Worm (Caenorhabditis elegans) whole organism, L2 larva: ENCODE data around the gene rei-2.

Source experiments
- nhr-77 ChIP-seq: fragments of 150-350 bp; optimal IDR thresholded peaks from 2 replicates; lab custom pipeline; 2014; ENCODE audit warnings: missing biosample characterization, missing genetic modification characterization
- snpc-4 ChIP-seq: fragments of 150-350 bp; optimal IDR thresholded peaks from 2 replicates; lab custom pipeline; 2014; ENCODE audit warnings: missing biosample characterization, missing genetic modification characterization
- unc-39 ChIP-seq: fragments of 150-350 bp; optimal IDR thresholded peaks from 2 replicates; lab custom pipeline; 2014; ENCODE audit warnings: missing biosample characterization, missing genetic modification characterization
- ztf-11 ChIP-seq: sonication (generic microtip); optimal IDR thresholded peaks from 2 replicates; lab custom pipeline; 2017; ENCODE audit warnings: missing biosample characterization, missing genetic modification characterization

- TF ChIP-seq nhr-77 (tag; lab: Kevin White, UChicago) = no peak
- TF ChIP-seq unc-39 (tag; lab: Kevin White, UChicago) = no peak
- no peak for TF ChIP-seq ztf-11 (tag; lab: Kevin White, UChicago)
- no peak for TF ChIP-seq snpc-4 (tag; lab: Kevin White, UChicago)
Observed at ce11 chrX:1046156-1046831, 41.7 kb downstream of the rei-2 start, which contains the start of gene vpat-1.
